Fruit fly (Drosophila melanogaster) whole organism, wandering third instar larva: ENCODE results near the gene Peritrophin-A.
"Not testable (repeated sequence)": the region's sequence is repeated elsewhere in the genome, so short reads cannot be mapped to it uniquely, and the experiment has no call there.

ENCODE experiments used
- Abd-B ChIP-seq: fragments of >200 bp; optimal IDR thresholded peaks from 2 replicates; lab custom pipeline; 2017; ENCODE audit warnings: missing biosample characterization, missing genetic modification characterization
- CG32264 ChIP-seq: fragments of 200-800 bp; sonication (Bioruptor generic); optimal IDR thresholded peaks from 2 replicates; lab custom pipeline; 2016; ENCODE audit warnings: missing biosample characterization, missing genetic modification characterization
- CG9705 ChIP-seq: fragments of 200-800 bp; sonication (Bioruptor generic); optimal IDR thresholded peaks from 2 replicates; lab custom pipeline; 2018; ENCODE audit warnings: missing biosample characterization, mild to moderate bottlenecking, missing genetic modification characterization
- CrebA ChIP-seq: fragments of 200-800 bp; sonication (Bioruptor generic); optimal IDR thresholded peaks from 2 replicates; lab custom pipeline; 2016; ENCODE audit warnings: missing biosample characterization, mild to moderate bottlenecking, missing genetic modification characterization, borderline replicate concordance
- Dfd ChIP-seq: fragments of >200 bp; optimal IDR thresholded peaks from 2 replicates; lab custom pipeline; 2017; ENCODE audit warnings: missing biosample characterization, missing genetic modification characterization
- Dif ChIP-seq: fragments of 200-275, 200-300 bp; sonication (Bioruptor generic); optimal IDR thresholded peaks from 2 replicates; lab custom pipeline; 2018; ENCODE audit warnings: missing biosample characterization, missing genetic modification characterization; ENCODE audit not compliant: partially characterized antibody
- GATAd ChIP-seq: sonication (Bioruptor generic); optimal IDR thresholded peaks from 2 replicates; lab custom pipeline; 2016; ENCODE audit warnings: missing biosample characterization, missing genetic modification characterization
- HLH106 ChIP-seq: fragments of 200-800 bp; optimal IDR thresholded peaks from 3 replicates; lab custom pipeline; 2019; ENCODE audit warnings: missing biosample characterization, mild to moderate bottlenecking, missing genetic modification characterization, moderate library complexity
- Hnf4 ChIP-seq: fragments of 200-800 bp; sonication (Bioruptor generic); optimal IDR thresholded peaks from 2 replicates; lab custom pipeline; 2016; ENCODE audit warnings: missing biosample characterization, mild to moderate bottlenecking, missing genetic modification characterization
- Hr78 ChIP-seq: fragments of >200 bp; optimal IDR thresholded peaks from 2 replicates; lab custom pipeline; 2017; ENCODE audit warnings: missing biosample characterization, missing genetic modification characterization
- Hr83 ChIP-seq: fragments of 200-300 bp; sonication (Bioruptor generic); optimal IDR thresholded peaks from 2 replicates; lab custom pipeline; 2016; ENCODE audit warnings: missing biosample characterization, mild to moderate bottlenecking, missing genetic modification characterization, moderate library complexity; ENCODE audit not compliant: poor library complexity, severe bottlenecking
- Jra ChIP-seq: sonication (Bioruptor generic); optimal IDR thresholded peaks from 2 replicates; lab custom pipeline; 2016; ENCODE audit warnings: missing biosample characterization, missing genetic modification characterization
- Mio ChIP-seq: sonication (Bioruptor generic); optimal IDR thresholded peaks from 2 replicates; lab custom pipeline; 2016; ENCODE audit warnings: missing biosample characterization, missing genetic modification characterization
- Myc ChIP-seq: fragments of >200 bp; optimal IDR thresholded peaks from 2 replicates; lab custom pipeline; 2017
- N ChIP-seq: fragments of >200 bp; optimal IDR thresholded peaks from 2 replicates; lab custom pipeline; 2018; ENCODE audit warnings: missing biosample characterization, missing external identifiers, missing genetic modification characterization
- Sp1 ChIP-seq: fragments of 200-800 bp; sonication (Bioruptor generic); optimal IDR thresholded peaks from 3 replicates; lab custom pipeline; 2019; ENCODE audit warnings: missing biosample characterization, mild to moderate bottlenecking, missing genetic modification characterization, moderate library complexity
- Vsx2 ChIP-seq: fragments of 200-300, 225-300 bp; sonication (Bioruptor generic); optimal IDR thresholded peaks from 2 replicates; lab custom pipeline; 2018; ENCODE audit warnings: missing biosample characterization, missing genetic modification characterization; ENCODE audit not compliant: partially characterized antibody
- br ChIP-seq: fragments of 200-800 bp; sonication (Bioruptor generic); optimal IDR thresholded peaks from 2 replicates; lab custom pipeline; 2016; ENCODE audit warnings: missing biosample characterization, missing genetic modification characterization
- brk ChIP-seq: fragments of 200-800 bp; sonication (Bioruptor generic); optimal IDR thresholded peaks from 2 replicates; lab custom pipeline; 2016; ENCODE audit warnings: missing biosample characterization, mild to moderate bottlenecking, missing genetic modification characterization
- dl ChIP-seq, 2 experiments: fragments of 175-275, 200-275 bp in 1 of 2; fragments of 200-275 bp in 1 of 2; sonication (Bioruptor generic); optimal IDR thresholded peaks; lab custom pipeline; 2018; ENCODE audit warnings: mild to moderate bottlenecking in 2 of 2, missing biosample characterization in 2 of 2, missing genetic modification characterization in 2 of 2, moderate library complexity in 2 of 2; ENCODE audit not compliant: partially characterized antibody in 2 of 2, insufficient read depth in 1 of 2
- dmrt93B ChIP-seq: fragments of 200-800 bp; sonication (Bioruptor generic); optimal IDR thresholded peaks from 2 replicates; lab custom pipeline; 2018; ENCODE audit warnings: missing biosample characterization, mild to moderate bottlenecking, missing genetic modification characterization
- dsf ChIP-seq: sonication (Bioruptor generic); optimal IDR thresholded peaks from 2 replicates; lab custom pipeline; 2016; ENCODE audit warnings: missing biosample characterization, missing genetic modification characterization, borderline replicate concordance
- ey ChIP-seq: fragments of 200-800 bp; sonication (Bioruptor generic); optimal IDR thresholded peaks from 2 replicates; lab custom pipeline; 2016; ENCODE audit warnings: missing biosample characterization, missing genetic modification characterization
- foxo ChIP-seq, 2 experiments: fragments of 200-800 bp; sonication (Bioruptor generic); optimal IDR thresholded peaks; 2 replicates in 1 of 2; 3 replicates in 1 of 2; lab custom pipeline; 2016 to 2017; ENCODE audit warnings: missing biosample characterization in 2 of 2, missing genetic modification characterization in 2 of 2
- fru ChIP-seq: fragments of 200-800 bp; sonication (Bioruptor generic); optimal IDR thresholded peaks from 3 replicates; lab custom pipeline; 2016; ENCODE audit warnings: missing biosample characterization, mild to moderate bottlenecking, missing genetic modification characterization
- h ChIP-seq: fragments of 200-800 bp; sonication (Bioruptor generic); optimal IDR thresholded peaks from 3 replicates; lab custom pipeline; 2016; ENCODE audit warnings: missing biosample characterization, mild to moderate bottlenecking, missing genetic modification characterization
- jim ChIP-seq: fragments of 175-275, 200-325 bp; sonication (Bioruptor generic); optimal IDR thresholded peaks from 2 replicates; lab custom pipeline; 2016; ENCODE audit warnings: missing biosample characterization, mild to moderate bottlenecking, missing genetic modification characterization
- lola ChIP-seq: fragments of >200 bp; optimal IDR thresholded peaks from 2 replicates; lab custom pipeline; 2017; ENCODE audit warnings: missing biosample characterization, missing genetic modification characterization
- pan ChIP-seq: fragments of >200 bp; optimal IDR thresholded peaks from 2 replicates; lab custom pipeline; 2017
- psq ChIP-seq: fragments of 200-800 bp; sonication (Bioruptor generic); optimal IDR thresholded peaks from 3 replicates; lab custom pipeline; 2017; ENCODE audit warnings: missing biosample characterization, mild to moderate bottlenecking, missing genetic modification characterization, moderate library complexity
- sage ChIP-seq: fragments of 200-800 bp; sonication (Bioruptor generic); optimal IDR thresholded peaks from 2 replicates; lab custom pipeline; 2016; ENCODE audit warnings: missing biosample characterization, mild to moderate bottlenecking, missing genetic modification characterization
- sv ChIP-seq: fragments of 200-800 bp; sonication (Bioruptor generic); optimal IDR thresholded peaks from 3 replicates; lab custom pipeline; 2016; ENCODE audit warnings: missing biosample characterization, missing genetic modification characterization
- tai ChIP-seq: sonication (Bioruptor generic); optimal IDR thresholded peaks from 2 replicates; lab custom pipeline; 2016; ENCODE audit warnings: missing biosample characterization, missing genetic modification characterization
- usp ChIP-seq: fragments of >200 bp; optimal IDR thresholded peaks from 2 replicates; lab custom pipeline; 2017; ENCODE audit warnings: missing biosample characterization, missing genetic modification characterization
- woc ChIP-seq: sonication (Bioruptor generic); optimal IDR thresholded peaks from 2 replicates; lab custom pipeline; 2016; ENCODE audit warnings: missing biosample characterization, mild to moderate bottlenecking, missing genetic modification characterization

Gene Peritrophin-A

DNA sequence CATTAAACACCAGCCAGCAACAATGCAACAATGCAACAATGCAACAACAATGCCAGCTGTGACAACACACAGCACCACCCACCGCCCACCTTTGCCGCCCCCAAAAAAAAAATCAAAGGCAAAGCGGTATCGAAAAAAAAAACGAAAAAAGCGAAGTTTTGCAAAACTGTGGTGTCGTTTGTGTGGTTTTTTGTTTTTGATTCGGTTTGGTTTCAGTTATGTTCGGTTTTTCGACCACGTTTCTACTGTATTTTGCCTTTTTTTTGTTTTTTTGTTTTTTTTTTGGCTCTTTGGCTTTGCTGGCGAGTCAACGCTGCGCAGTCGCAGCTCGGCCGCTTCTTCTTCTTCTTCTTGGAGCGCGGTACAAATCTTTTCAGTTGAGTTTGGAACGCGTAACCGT lies at the start of gene Peritrophin-A:
Gene Peritrophin-A, plus strand, starts transcription at position 370 of the 400 bp plus-strand sequence.
- TF ChIP-seq woc (GFP tag; lab: Kevin White, UChicago) (no peak), br (GFP tag; lab: Kevin White, UChicago) (no peak), lola (GFP tag; lab: Kevin White, UChicago) (no peak), Sp1 (GFP tag; lab: Kevin White, UChicago) (peak; percentile 25), Hr78 (no peak), psq (no peak), CG9705 (no peak), jim (GFP tag; lab: Kevin White, UChicago) (peak; percentile 16), pan (lab: Kevin White, UChicago) (no peak), Abd-B (GFP tag; lab: Kevin White, UChicago) (no peak), dsf (no peak), Hr83 (no peak)

dm6 chrX:20201833-20202232 lies 42.6 kb upstream of the Peritrophin-A start, which contains the start of gene SdicA:
SdicA (minus strand) TSS chrX:20201933.
- TF ChIP-seq Vsx2 (GFP tag; lab: Kevin White, UChicago); Hnf4; Hr78: not testable (repeated sequence)
- TF ChIP-seq, all 38 proteins: peak for 0; not testable (repeated sequence) for 38

dm6 chrX:20209503-20209902 lies 34.9 kb upstream of the Peritrophin-A start, which contains the start of gene SdicB:
SdicB (minus strand) TSS chrX:20209603.
- not testable (repeated sequence) for TF ChIP-seq jim (GFP tag; lab: Kevin White, UChicago); CrebA (GFP tag; lab: Kevin White, UChicago); h

DNA sequence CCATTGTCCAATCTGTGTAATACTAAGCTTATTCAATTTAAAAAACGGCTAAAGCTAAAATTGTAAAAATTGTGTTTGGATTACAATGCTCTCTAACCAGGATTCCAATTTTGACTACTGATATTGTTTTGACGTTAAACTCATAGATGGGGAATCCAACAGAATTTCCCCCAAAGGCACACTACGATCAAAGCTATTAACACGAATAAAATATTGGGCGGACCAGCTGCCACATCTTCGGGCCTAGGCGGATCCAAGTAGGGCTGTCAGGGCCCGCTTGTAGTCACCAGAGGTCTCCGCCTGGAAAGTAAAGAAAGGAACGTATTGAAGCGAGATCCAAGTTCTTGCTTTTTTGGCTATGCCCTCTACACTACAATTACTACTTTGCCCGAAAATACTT lies 27.3 kb upstream of the Peritrophin-A start, which contains the start of gene SdicC:
Gene SdicC, minus strand, starts transcription at position 101 of the 400 bp plus-strand sequence.
- TF ChIP-seq Myc (lab: Kevin White, UChicago); N; br (GFP tag; lab: Kevin White, UChicago): not testable (repeated sequence)
- TF ChIP-seq, all 38 proteins: peak for 0; not testable (repeated sequence) for 38

DNA sequence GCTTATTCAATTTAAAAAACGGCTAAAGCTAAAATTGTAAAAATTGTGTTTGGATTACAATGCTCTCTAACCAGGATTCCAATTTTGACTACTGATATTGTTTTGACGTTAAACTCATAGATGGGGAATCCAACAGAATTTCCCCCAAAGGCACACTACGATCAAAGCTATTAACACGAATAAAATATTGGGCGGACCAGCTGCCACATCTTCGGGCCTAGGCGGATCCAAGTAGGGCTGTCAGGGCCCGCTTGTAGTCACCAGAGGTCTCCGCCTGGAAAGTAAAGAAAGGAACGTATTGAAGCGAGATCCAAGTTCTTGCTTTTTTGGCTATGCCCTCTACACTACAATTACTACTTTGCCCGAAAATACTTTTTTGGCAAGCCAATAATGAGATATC lies 19.5 kb upstream of the Peritrophin-A start, which contains the start of gene Sdic4:
Gene Sdic4, minus strand, starts transcription at position 101 of the 400 bp plus-strand sequence.
- not testable (repeated sequence) for TF ChIP-seq dmrt93B (GFP tag; lab: Kevin White, UChicago); fru; usp (GFP tag; lab: Kevin White, UChicago)

- TF ChIP-seq CG9705 (no peak), Abd-B (GFP tag; lab: Kevin White, UChicago) (no peak), brk (GFP tag; lab: Kevin White, UChicago) (no peak), CrebA (GFP tag; lab: Kevin White, UChicago) (no peak), HLH106 (tag; lab: Kevin White, UChicago) (no peak), dl (GFP tag; optimal IDR thresholded peaks at IDR 0.05; lab: Kevin White, UChicago; ENCODE audit: insufficient read depth in 1 of 2, partially characterized antibody in 2 of 2) (no peak), usp (GFP tag; lab: Kevin White, UChicago) (no peak), foxo (GFP tag; optimal IDR thresholded peaks at IDR 0.05; lab: Kevin White, UChicago) (no peak), N (no peak), Myc (lab: Kevin White, UChicago) (no peak), dsf (no peak), dmrt93B (GFP tag; lab: Kevin White, UChicago) (no peak)
These were observed 12.8 kb upstream of the Peritrophin-A start for dm6 chrX:20231658-20232057.

dm6 chrX:20235794-20236513 lies 8.5 kb upstream of the Peritrophin-A start, which contains the start of gene sw:
sw (minus strand) TSS chrX:20236382.
- TF ChIP-seq Dif (GFP tag; lab: Kevin White, UChicago): no peak
- peak; percentile 56 for TF ChIP-seq ey
- TF ChIP-seq dmrt93B (GFP tag; lab: Kevin White, UChicago): peak; percentile 47
- peak; percentile 76 for TF ChIP-seq HLH106 (tag; lab: Kevin White, UChicago)
- TF ChIP-seq br (GFP tag; lab: Kevin White, UChicago): peak; percentile 54
- TF ChIP-seq sv (GFP tag; lab: Kevin White, UChicago): peak; percentile 17
- TF ChIP-seq CG9705: peak; percentile 52
- no peak for TF ChIP-seq Mio (GFP tag; lab: Kevin White, UChicago)
- no peak for TF ChIP-seq Myc (lab: Kevin White, UChicago)
- TF ChIP-seq psq: peak; percentile 13
- TF ChIP-seq CG32264: no peak
- TF ChIP-seq Vsx2 (GFP tag; lab: Kevin White, UChicago): no peak
- no peak for TF ChIP-seq Dfd (GFP tag; lab: Kevin White, UChicago)
- peak; percentile 46 for TF ChIP-seq Jra (GFP tag; lab: Kevin White, UChicago)
- no peak for TF ChIP-seq Hr83
- TF ChIP-seq fru: peak; percentile 73
- TF ChIP-seq tai (GFP tag; lab: Kevin White, UChicago): peak; percentile 39
- TF ChIP-seq GATAd: no peak
- TF ChIP-seq sage (GFP tag; lab: Kevin White, UChicago): no peak
- TF ChIP-seq lola (GFP tag; lab: Kevin White, UChicago): no peak
